Worm (Caenorhabditis elegans) whole organism, early embryonic: ENCODE measurements around the gene F53C3.1.

Source experiments
- B0310.2 ChIP-seq: sonication (generic microtip); optimal IDR thresholded peaks from 2 replicates; lab custom pipeline; 2016; ENCODE audit warnings: mild to moderate bottlenecking, missing genetic modification characterization, missing compliant biosample characterization
- F13C5.2 ChIP-seq: sonication (generic microtip); optimal IDR thresholded peaks from 2 replicates; lab custom pipeline; 2017; ENCODE audit warnings: mild to moderate bottlenecking, missing genetic modification characterization, inconsistent platforms, missing compliant biosample characterization
- ama-1 ChIP-seq: fragments of 150-350 bp; optimal IDR thresholded peaks from 2 replicates; lab custom pipeline; 2014
- ceh-13 ChIP-seq: fragments of 200-800 bp; sonication (Bioruptor generic); optimal IDR thresholded peaks from 2 replicates; lab custom pipeline; 2018; ENCODE audit warnings: mild to moderate bottlenecking, missing genetic modification characterization, missing compliant biosample characterization
- flt-1 ChIP-seq: fragments of 200-800 bp; sonication (Bioruptor generic); IDR thresholded peaks from 2 replicates; pipeline ENCODE4 v1.3.6; 2022; ENCODE audit warnings: missing genetic modification characterization, missing compliant biosample characterization
- hmbx-1 ChIP-seq: sonication (generic microtip); optimal IDR thresholded peaks from 2 replicates; lab custom pipeline; 2016; ENCODE audit warnings: mild to moderate bottlenecking, missing genetic modification characterization, missing compliant biosample characterization
- scrt-1 ChIP-seq: fragments of 200-800 bp; sonication (Bioruptor generic); IDR thresholded peaks from 2 replicates; pipeline ENCODE4 v1.3.6; 2022; ENCODE audit warnings: missing genetic modification characterization, missing compliant biosample characterization
- sea-1 ChIP-seq: fragments of 200-800 bp; sonication (Bioruptor generic); conservative IDR thresholded peaks from 2 replicates; pipeline ENCODE4 v1.3.6; 2022; ENCODE audit warnings: missing genetic modification characterization, missing compliant biosample characterization
- tbx-37 ChIP-seq: fragments of 200-800 bp; sonication (Bioruptor generic); conservative IDR thresholded peaks from 2 replicates; pipeline ENCODE4 v1.3.6; 2022; ENCODE audit warnings: missing genetic modification reagents, missing genetic modification characterization, missing compliant biosample characterization

- TF ChIP-seq ama-1 (lab: Kevin White, UChicago) = no peak
- no peak for TF ChIP-seq hmbx-1
- no peak for TF ChIP-seq flt-1 (GFP tag; lab: Robert Waterston, UW)
- TF ChIP-seq tbx-37 (GFP tag; lab: Robert Waterston, UW) = no peak
- no peak for TF ChIP-seq scrt-1
- TF ChIP-seq ceh-13 (GFP tag; lab: Kevin White, UChicago) = no peak
- TF ChIP-seq F13C5.2 = no peak
- TF ChIP-seq sea-1 (GFP tag; lab: Robert Waterston, UW) = no peak
- TF ChIP-seq B0310.2 = no peak
These were observed 17.1 kb upstream of the F53C3.1 start, which contains the start of gene F53C3.7 for ce11 chrII:3894755-3895154.
